Fruit fly (Drosophila melanogaster) whole organism, wandering third instar larva: ENCODE data around the gene nub.

Experiments used
- CrebA ChIP-seq: fragments of 200-800 bp; sonication (Bioruptor generic); optimal IDR thresholded peaks from 2 replicates; lab custom pipeline; 2016; ENCODE audit warnings: missing biosample characterization, mild to moderate bottlenecking, missing genetic modification characterization, borderline replicate concordance
- Dfd ChIP-seq: fragments of >200 bp; optimal IDR thresholded peaks from 2 replicates; lab custom pipeline; 2017; ENCODE audit warnings: missing biosample characterization, missing genetic modification characterization
- GATAd ChIP-seq: sonication (Bioruptor generic); optimal IDR thresholded peaks from 2 replicates; lab custom pipeline; 2016; ENCODE audit warnings: missing biosample characterization, missing genetic modification characterization
- Mio ChIP-seq: sonication (Bioruptor generic); optimal IDR thresholded peaks from 2 replicates; lab custom pipeline; 2016; ENCODE audit warnings: missing biosample characterization, missing genetic modification characterization
- OdsH ChIP-seq: fragments of 200-800 bp; sonication (Bioruptor generic); optimal IDR thresholded peaks from 2 replicates; lab custom pipeline; 2016; ENCODE audit warnings: missing biosample characterization, mild to moderate bottlenecking, missing genetic modification characterization
- Vsx2 ChIP-seq: fragments of 200-300, 225-300 bp; sonication (Bioruptor generic); optimal IDR thresholded peaks from 2 replicates; lab custom pipeline; 2018; ENCODE audit warnings: missing biosample characterization, missing genetic modification characterization; ENCODE audit not compliant: partially characterized antibody
- br ChIP-seq: fragments of 200-800 bp; sonication (Bioruptor generic); optimal IDR thresholded peaks from 2 replicates; lab custom pipeline; 2016; ENCODE audit warnings: missing biosample characterization, missing genetic modification characterization
- foxo ChIP-seq, 2 experiments: fragments of 200-800 bp; sonication (Bioruptor generic); optimal IDR thresholded peaks; 2 replicates in 1 of 2; 3 replicates in 1 of 2; lab custom pipeline; 2016 to 2017; ENCODE audit warnings: missing biosample characterization in 2 of 2, missing genetic modification characterization in 2 of 2
- fru ChIP-seq: fragments of 200-800 bp; sonication (Bioruptor generic); optimal IDR thresholded peaks from 3 replicates; lab custom pipeline; 2016; ENCODE audit warnings: missing biosample characterization, mild to moderate bottlenecking, missing genetic modification characterization
- lola ChIP-seq: fragments of >200 bp; optimal IDR thresholded peaks from 2 replicates; lab custom pipeline; 2017; ENCODE audit warnings: missing biosample characterization, missing genetic modification characterization
- rgr ChIP-seq: fragments of 200-800 bp; sonication (Bioruptor generic); optimal IDR thresholded peaks from 3 replicates; lab custom pipeline; 2016; ENCODE audit warnings: missing biosample characterization, mild to moderate bottlenecking, missing genetic modification characterization
- tai ChIP-seq: sonication (Bioruptor generic); optimal IDR thresholded peaks from 2 replicates; lab custom pipeline; 2016; ENCODE audit warnings: missing biosample characterization, missing genetic modification characterization
- usp ChIP-seq: fragments of >200 bp; optimal IDR thresholded peaks from 2 replicates; lab custom pipeline; 2017; ENCODE audit warnings: missing biosample characterization, missing genetic modification characterization
- woc ChIP-seq: sonication (Bioruptor generic); optimal IDR thresholded peaks from 2 replicates; lab custom pipeline; 2016; ENCODE audit warnings: missing biosample characterization, mild to moderate bottlenecking, missing genetic modification characterization

dm6 chr2L:12623099-12623498 lies 35.7 kb downstream of the nub start:
- TF ChIP-seq usp (GFP tag; lab: Kevin White, UChicago), result no peak
- TF ChIP-seq lola (GFP tag; lab: Kevin White, UChicago), result no peak
- no peak for TF ChIP-seq Mio (GFP tag; lab: Kevin White, UChicago)
- no peak for TF ChIP-seq Vsx2 (GFP tag; lab: Kevin White, UChicago)
- TF ChIP-seq rgr, result no peak
- TF ChIP-seq GATAd (GFP tag; lab: Kevin White, UChicago), result no peak
- no peak for TF ChIP-seq CrebA
- TF ChIP-seq woc (GFP tag; lab: Kevin White, UChicago), result no peak
- no peak for TF ChIP-seq OdsH (GFP tag; lab: Kevin White, UChicago)
- no peak for TF ChIP-seq br
- no peak for TF ChIP-seq foxo (GFP tag; optimal IDR thresholded peaks at IDR 0.05; lab: Kevin White, UChicago)
- TF ChIP-seq tai (GFP tag; lab: Kevin White, UChicago), result no peak
- no peak for TF ChIP-seq Dfd
- TF ChIP-seq fru (GFP tag; lab: Kevin White, UChicago), result no peak
